Fruit fly (Drosophila melanogaster): ENCODE results near the gene Got2.

Gene Got2

dm6 chr2L:1973957-1974356, 13.6 kb downstream of the Got2 start, which contains the start of gene Der-1 (continued):
- no peak for TF ChIP-seq D (optimal IDR thresholded peaks at IDR 0.05)
- TF ChIP-seq D (GFP tag; optimal IDR thresholded peaks at IDR 0.05) = no peak
- no peak for TF ChIP-seq dmrt11E (tag; optimal IDR thresholded peaks at IDR 0.05)
- no peak for TF ChIP-seq CG6813 (GFP tag; optimal IDR thresholded peaks at IDR 0.05)
- no peak for TF ChIP-seq CG17186 (GFP tag; optimal IDR thresholded peaks at IDR 0.05)
- no peak for TF ChIP-seq gce (GFP tag; IDR thresholded peaks at IDR 0.05)
- peak; percentile 92 for TF ChIP-seq Xbp1 (GFP tag; optimal IDR thresholded peaks at IDR 0.05)
- no peak for TF ChIP-seq Atf-2 (GFP tag; optimal IDR thresholded peaks at IDR 0.05)
- no peak for TF ChIP-seq HmgZ (tag; optimal IDR thresholded peaks at IDR 0.05)
- no peak for TF ChIP-seq CG11398 (GFP tag; optimal IDR thresholded peaks at IDR 0.05)
- TF ChIP-seq scrt (GFP tag; optimal IDR thresholded peaks at IDR 0.05) = no peak
- TF ChIP-seq CG4820 (GFP tag; optimal IDR thresholded peaks at IDR 0.05) = no peak
- no peak for TF ChIP-seq CG7928 (GFP tag; optimal IDR thresholded peaks at IDR 0.05)
- TF ChIP-seq inv (GFP tag; IDR thresholded peaks at IDR 0.05; ENCODE audit: partially characterized antibody) = peak; percentile 91
- TF ChIP-seq unc-4 (GFP tag; IDR thresholded peaks at IDR 0.05; ENCODE audit: partially characterized antibody) = peak; percentile 87
- TF ChIP-seq sob (GFP tag; IDR thresholded peaks at IDR 0.05) = no peak
- no peak for TF ChIP-seq peb (GFP tag; IDR thresholded peaks at IDR 0.05)
- no peak for TF ChIP-seq run (tag; optimal IDR thresholded peaks at IDR 0.05)
- TF ChIP-seq Adf1 (GFP tag; IDR thresholded peaks at IDR 0.05) = no peak
- TF ChIP-seq rib (GFP tag; IDR thresholded peaks at IDR 0.05) = no peak
- TF ChIP-seq pb (GFP tag; optimal IDR thresholded peaks at IDR 0.05) = no peak
- TF ChIP-seq gem (tag; optimal IDR thresholded peaks at IDR 0.05) = no peak
- no peak for TF ChIP-seq cg (GFP tag; optimal IDR thresholded peaks at IDR 0.05)
- TF ChIP-seq chif (GFP tag; optimal IDR thresholded peaks at IDR 0.05) = no peak
- no peak for TF ChIP-seq CG17612 (GFP tag; IDR thresholded peaks at IDR 0.05)
- peak; percentile 7 for TF ChIP-seq HmgD (GFP tag; optimal IDR thresholded peaks at IDR 0.05)
- no peak for TF ChIP-seq E2f1 (GFP tag; IDR thresholded peaks at IDR 0.05)
- TF ChIP-seq CG8089 (GFP tag; optimal IDR thresholded peaks at IDR 0.05) = no peak
- peak; percentile 43 for TF ChIP-seq phol (tag; optimal IDR thresholded peaks at IDR 0.05)
- TF ChIP-seq CG30020 (tag; optimal IDR thresholded peaks at IDR 0.05) = no peak
- TF ChIP-seq nom (GFP tag; optimal IDR thresholded peaks at IDR 0.05) = no peak
- TF ChIP-seq psq (GFP tag; optimal IDR thresholded peaks at IDR 0.05) = no peak
- no peak for TF ChIP-seq ind (GFP tag; optimal IDR thresholded peaks at IDR 0.05)
- TF ChIP-seq chn (GFP tag; optimal IDR thresholded peaks at IDR 0.05) = no peak
- no peak for TF ChIP-seq CG3065 (GFP tag; optimal IDR thresholded peaks at IDR 0.05)
- TF ChIP-seq Doc3 (GFP tag; IDR thresholded peaks at IDR 0.05; ENCODE audit: partially characterized antibody) = peak; percentile 88
- TF ChIP-seq sc (optimal IDR thresholded peaks at IDR 0.05) = no peak
- TF ChIP-seq sc (GFP tag; optimal IDR thresholded peaks at IDR 0.05) = no peak
- TF ChIP-seq CG34224 (GFP tag; IDR thresholded peaks at IDR 0.05; ENCODE audit: partially characterized antibody) = peak; percentile 87
- no peak for TF ChIP-seq ab (GFP tag; optimal IDR thresholded peaks at IDR 0.05)
- no peak for TF ChIP-seq repo (GFP tag; optimal IDR thresholded peaks at IDR 0.05)
- no peak for TF ChIP-seq lbe (GFP tag; optimal IDR thresholded peaks at IDR 0.05)
- no peak for TF ChIP-seq cato (GFP tag; optimal IDR thresholded peaks at IDR 0.05; ENCODE audit: borderline replicate concordance)
- no peak for TF ChIP-seq CG11093 (GFP tag; IDR thresholded peaks at IDR 0.05)
- peak; percentile 90 for TF ChIP-seq chinmo (GFP tag; IDR thresholded peaks at IDR 0.05; ENCODE audit: partially characterized antibody)
- no peak for TF ChIP-seq fru (optimal IDR thresholded peaks at IDR 0.05)
- no peak for TF ChIP-seq CG14014 (GFP tag; IDR thresholded peaks at IDR 0.05)
- TF ChIP-seq h (optimal IDR thresholded peaks at IDR 0.05) = no peak
- no peak for TF ChIP-seq ap (GFP tag; IDR thresholded peaks at IDR 0.05)
- TF ChIP-seq NFAT (GFP tag; IDR thresholded peaks at IDR 0.05) = no peak
- no peak for TF ChIP-seq CG4424 (GFP tag; optimal IDR thresholded peaks at IDR 0.05)
- no peak for TF ChIP-seq C15 (GFP tag; IDR thresholded peaks at IDR 0.05)
- no peak for TF ChIP-seq btn (GFP tag; optimal IDR thresholded peaks at IDR 0.05)
- TF ChIP-seq CG4328 (GFP tag; optimal IDR thresholded peaks at IDR 0.05) = no peak

All from whole organism, embryonic.